7 fruit fly cellular contexts compared by ENCODE assay signal in genomic region chr3R:21605291-21605898, dm6.
TF ChIP-seq lines count a peak whose summit lies in the region.

No protein-coding gene starts in this region.

- no peak for TF ChIP-seq CTCF in whole organism, embryonic (GFP tag; optimal IDR thresholded peaks at IDR 0.05; lab: Kevin White, UChicago)

TF ChIP-seq in Kc167, 6 proteins besides CTCF, POLR2A, EP300 and RAD21:
- TF ChIP-seq h (optimal IDR thresholded peaks at IDR 0.05; lab: Kevin White, UChicago), result no peak
- TF ChIP-seq Myc (optimal IDR thresholded peaks at IDR 0.05; lab: Kevin White, UChicago), result no peak
- peak; percentile 33 for TF ChIP-seq psq (optimal IDR thresholded peaks at IDR 0.05; lab: Kevin White, UChicago)
TF ChIP-seq in Kc167: peak in this region for 1.

TF ChIP-seq in whole organism, 6 proteins besides CTCF, POLR2A, EP300 and RAD21:
- no peak for TF ChIP-seq usp (GFP tag; optimal IDR thresholded peaks at IDR 0.05; lab: Kevin White, UChicago)
- TF ChIP-seq EcR (GFP tag; optimal IDR thresholded peaks at IDR 0.05; lab: Kevin White, UChicago), result peak; percentile 88 to 96
- peak; percentile 75 for TF ChIP-seq Dll (optimal IDR thresholded peaks at IDR 0.05; lab: Kevin White, UChicago)
- TF ChIP-seq CG8478 (optimal IDR thresholded peaks at IDR 0.05; lab: Kevin White, UChicago), result peak; percentile 15
- no peak for TF ChIP-seq pan (optimal IDR thresholded peaks at IDR 0.05; lab: Kevin White, UChicago)
- TF ChIP-seq psq (optimal IDR thresholded peaks at IDR 0.05; lab: Kevin White, UChicago), result peak; percentile 52

TF ChIP-seq in whole organism, adult, 20 proteins besides CTCF, POLR2A, EP300 and RAD21 (continues in another document):
- TF ChIP-seq Clk (GFP tag; optimal IDR thresholded peaks at IDR 0.05; lab: Kevin White, UChicago) (no peak), ovo (GFP tag; optimal IDR thresholded peaks at IDR 0.05; lab: Kevin White, UChicago) (peak; percentile 39), Hr96 (GFP tag; optimal IDR thresholded peaks at IDR 0.05; lab: Kevin White, UChicago) (no peak), Crg-1 (GFP tag; optimal IDR thresholded peaks at IDR 0.05; lab: Kevin White, UChicago) (no peak), CG1620 (GFP tag; optimal IDR thresholded peaks at IDR 0.05; lab: Kevin White, UChicago) (no peak), CG12768 (GFP tag; optimal IDR thresholded peaks at IDR 0.05; lab: Kevin White, UChicago) (peak; percentile 50), toe (GFP tag; optimal IDR thresholded peaks at IDR 0.05; lab: Kevin White, UChicago) (no peak), CG14711 (tag; optimal IDR thresholded peaks at IDR 0.05; lab: Kevin White, UChicago) (no peak), cnc (optimal IDR thresholded peaks at IDR 0.05; lab: Kevin White, UChicago) (no peak), CG33017 (tag; optimal IDR thresholded peaks at IDR 0.05; lab: Kevin White, UChicago) (peak; percentile 52), Mnt (GFP tag; optimal IDR thresholded peaks at IDR 0.05; lab: Kevin White, UChicago) (peak; percentile 82), CG7101 (tag; optimal IDR thresholded peaks at IDR 0.05; lab: Kevin White, UChicago) (no peak), CG5204 (GFP tag; optimal IDR thresholded peaks at IDR 0.05; lab: Kevin White, UChicago) (no peak), cic (GFP tag; optimal IDR thresholded peaks at IDR 0.05; lab: Kevin White, UChicago) (peak; percentile 95), pad (GFP tag; optimal IDR thresholded peaks at IDR 0.05; lab: Kevin White, UChicago) (peak; percentile 98), kay (GFP tag; lab: Kevin White, UChicago; ENCODE audit: borderline replicate concordance) (no peak), bab1 (GFP tag; optimal IDR thresholded peaks at IDR 0.05; lab: Kevin White, UChicago) (no peak)

TF ChIP-seq in whole organism, embryonic, 481 proteins besides CTCF, POLR2A, EP300 and RAD21 (continues in another document):
- no peak for TF ChIP-seq E2f2 (GFP tag; IDR thresholded peaks at IDR 0.05; lab: Robert Waterston, UW)
- no peak for TF ChIP-seq GATAe (GFP tag; conservative IDR thresholded peaks at IDR 0.05; lab: Robert Waterston, UW)
- no peak for TF ChIP-seq CG1529 (GFP tag; optimal IDR thresholded peaks at IDR 0.05; lab: Kevin White, UChicago)
- TF ChIP-seq CG17385 (GFP tag; optimal IDR thresholded peaks at IDR 0.05; lab: Kevin White, UChicago), result peak; percentile 15
- no peak for TF ChIP-seq mld (GFP tag; IDR thresholded peaks at IDR 0.05; lab: Robert Waterston, UW; ENCODE audit: partially characterized antibody)
- no peak for TF ChIP-seq BtbVII (GFP tag; optimal IDR thresholded peaks at IDR 0.05; lab: Kevin White, UChicago)
- no peak for TF ChIP-seq CG30403 (GFP tag; optimal IDR thresholded peaks at IDR 0.05; lab: Kevin White, UChicago)
- TF ChIP-seq Bgb (GFP tag; IDR thresholded peaks at IDR 0.05; lab: Robert Waterston, UW; ENCODE audit: partially characterized antibody), result no peak
- TF ChIP-seq Hr78 (GFP tag; optimal IDR thresholded peaks at IDR 0.05; lab: Kevin White, UChicago), result peak in 1 of 2 experiments; percentile 80
- no peak for TF ChIP-seq HLH54F (GFP tag; optimal IDR thresholded peaks at IDR 0.05; lab: Kevin White, UChicago)
- no peak for TF ChIP-seq CG34376 (GFP tag; optimal IDR thresholded peaks at IDR 0.05; lab: Kevin White, UChicago)
- no peak for TF ChIP-seq pb (GFP tag; optimal IDR thresholded peaks at IDR 0.05; lab: Kevin White, UChicago)
- TF ChIP-seq grn (GFP tag; optimal IDR thresholded peaks at IDR 0.05; lab: Kevin White, UChicago), result no peak
- no peak for TF ChIP-seq wdn (GFP tag; IDR thresholded peaks at IDR 0.05; lab: Robert Waterston, UW)
- TF ChIP-seq CG5245 (GFP tag; optimal IDR thresholded peaks at IDR 0.05; lab: Kevin White, UChicago), result no peak
- peak; percentile 99 for TF ChIP-seq CG15479 (GFP tag; optimal IDR thresholded peaks at IDR 0.05; lab: Kevin White, UChicago)
- no peak for TF ChIP-seq NK7.1 (GFP tag; optimal IDR thresholded peaks at IDR 0.05; lab: Kevin White, UChicago)

TF ChIP-seq in whole organism, prepupa, 60 proteins besides CTCF, POLR2A, EP300 and RAD21 (continues in another document):
- TF ChIP-seq net (GFP tag; optimal IDR thresholded peaks at IDR 0.05; lab: Kevin White, UChicago) (peak; percentile 86), Sox14 (GFP tag; optimal IDR thresholded peaks at IDR 0.05; lab: Kevin White, UChicago) (peak; percentile 65), CG8319 (GFP tag; optimal IDR thresholded peaks at IDR 0.05; lab: Kevin White, UChicago) (peak; percentile 12), CG6276 (GFP tag; optimal IDR thresholded peaks at IDR 0.05; lab: Kevin White, UChicago) (peak; percentile 95), Hr4 (GFP tag; optimal IDR thresholded peaks at IDR 0.05; lab: Kevin White, UChicago) (no peak), Eip78C (GFP tag; lab: Kevin White, UChicago) (peak; percentile 84), Met (GFP tag; optimal IDR thresholded peaks at IDR 0.05; lab: Kevin White, UChicago) (peak; percentile 60), CG34406 (GFP tag; optimal IDR thresholded peaks at IDR 0.05; lab: Kevin White, UChicago) (peak; percentile 69), lz (GFP tag; optimal IDR thresholded peaks at IDR 0.05; lab: Kevin White, UChicago) (no peak), dac (GFP tag; optimal IDR thresholded peaks at IDR 0.05; lab: Kevin White, UChicago) (peak; percentile 64), ss (GFP tag; optimal IDR thresholded peaks at IDR 0.05; lab: Kevin White, UChicago) (peak; percentile 99), vri (GFP tag; optimal IDR thresholded peaks at IDR 0.05; lab: Kevin White, UChicago) (peak; percentile 87), CG8632 (GFP tag; optimal IDR thresholded peaks at IDR 0.05; lab: Kevin White, UChicago) (peak; percentile 64), CG9139 (GFP tag; optimal IDR thresholded peaks at IDR 0.05; lab: Kevin White, UChicago) (peak; percentile 98), fkh (GFP tag; optimal IDR thresholded peaks at IDR 0.05; lab: Kevin White, UChicago) (peak; percentile 62), OdsH (GFP tag; optimal IDR thresholded peaks at IDR 0.05; lab: Kevin White, UChicago) (peak; percentile 30), CG6808 (GFP tag; optimal IDR thresholded peaks at IDR 0.05; lab: Kevin White, UChicago) (peak; percentile 98), esn (GFP tag; optimal IDR thresholded peaks at IDR 0.05; lab: Kevin White, UChicago) (peak; percentile 12)

TF ChIP-seq in whole organism, pupa, 21 proteins besides CTCF, POLR2A, EP300 and RAD21 (continues in another document):
- TF ChIP-seq gl (tag; optimal IDR thresholded peaks at IDR 0.05; lab: Kevin White, UChicago) (peak; percentile 99), Pif1A (GFP tag; optimal IDR thresholded peaks at IDR 0.05; lab: Kevin White, UChicago) (peak; percentile 88), Pif1B (GFP tag; optimal IDR thresholded peaks at IDR 0.05; lab: Kevin White, UChicago) (peak; percentile 88), CG15710 (tag; optimal IDR thresholded peaks at IDR 0.05; lab: Kevin White, UChicago) (peak; percentile 91), D1 (tag; optimal IDR thresholded peaks at IDR 0.05; lab: Kevin White, UChicago) (peak; percentile 1), CG10348 (GFP tag; IDR thresholded peaks at IDR 0.05; lab: Robert Waterston, UW) (no peak), Snoo (tag; optimal IDR thresholded peaks at IDR 0.05; lab: Kevin White, UChicago) (peak; percentile 88), CG34367 (tag; optimal IDR thresholded peaks at IDR 0.05; lab: Kevin White, UChicago) (peak; percentile 90), CG8301 (tag; optimal IDR thresholded peaks at IDR 0.05; lab: Kevin White, UChicago) (peak; percentile 81), CG13204 (GFP tag; optimal IDR thresholded peaks at IDR 0.05; lab: Kevin White, UChicago) (peak; percentile 98), CG8159 (tag; optimal IDR thresholded peaks at IDR 0.05; lab: Kevin White, UChicago) (peak; percentile 84), Ets98B (GFP tag; IDR thresholded peaks at IDR 0.05; lab: Robert Waterston, UW) (no peak), CG4496 (GFP tag; IDR thresholded peaks at IDR 0.05; lab: Robert Waterston, UW) (no peak), CG17806 (tag; optimal IDR thresholded peaks at IDR 0.05; lab: Kevin White, UChicago) (peak; percentile 80), EcR (GFP tag; optimal IDR thresholded peaks at IDR 0.05; lab: Kevin White, UChicago) (peak; percentile 100), fd96Ca (GFP tag; IDR thresholded peaks at IDR 0.05; lab: Robert Waterston, UW) (no peak), CG9948 (tag; optimal IDR thresholded peaks at IDR 0.05; lab: Kevin White, UChicago) (peak; percentile 71), CG14655 (GFP tag; optimal IDR thresholded peaks at IDR 0.05; lab: Kevin White, UChicago) (peak; percentile 84), CG32121 (GFP tag; IDR thresholded peaks at IDR 0.05; lab: Robert Waterston, UW) (no peak), rn (GFP tag; IDR thresholded peaks at IDR 0.05; lab: Robert Waterston, UW) (no peak)

TF ChIP-seq in whole organism, wandering third instar larva, 38 proteins besides CTCF, POLR2A, EP300 and RAD21 (continues in another document):
- peak; percentile 60 for TF ChIP-seq h (GFP tag; optimal IDR thresholded peaks at IDR 0.05; lab: Kevin White, UChicago)
- peak; percentile 94 for TF ChIP-seq Dif (GFP tag; optimal IDR thresholded peaks at IDR 0.05; lab: Kevin White, UChicago; ENCODE audit: partially characterized antibody)
- peak; percentile 9 to 90 for TF ChIP-seq foxo (GFP tag; optimal IDR thresholded peaks at IDR 0.05; lab: Kevin White, UChicago)
- no peak for TF ChIP-seq rgr (GFP tag; optimal IDR thresholded peaks at IDR 0.05; lab: Kevin White, UChicago)
- peak; percentile 74 for TF ChIP-seq sage (GFP tag; optimal IDR thresholded peaks at IDR 0.05; lab: Kevin White, UChicago)
- TF ChIP-seq pan (optimal IDR thresholded peaks at IDR 0.05; lab: Kevin White, UChicago), result no peak
- TF ChIP-seq CG9705 (GFP tag; optimal IDR thresholded peaks at IDR 0.05; lab: Kevin White, UChicago), result no peak
- no peak for TF ChIP-seq N (GFP tag; optimal IDR thresholded peaks at IDR 0.05; lab: Kevin White, UChicago)
- TF ChIP-seq Dfd (GFP tag; optimal IDR thresholded peaks at IDR 0.05; lab: Kevin White, UChicago), result no peak
- TF ChIP-seq Myc (optimal IDR thresholded peaks at IDR 0.05; lab: Kevin White, UChicago), result no peak
- peak; percentile 83 to 93 for TF ChIP-seq dl (GFP tag; optimal IDR thresholded peaks at IDR 0.05; lab: Kevin White, UChicago; ENCODE audit: insufficient read depth in 1 of 2, partially characterized antibody in 2 of 2)
- peak; percentile 46 for TF ChIP-seq brk (GFP tag; optimal IDR thresholded peaks at IDR 0.05; lab: Kevin White, UChicago)
- TF ChIP-seq usp (GFP tag; optimal IDR thresholded peaks at IDR 0.05; lab: Kevin White, UChicago), result no peak
- TF ChIP-seq lola (GFP tag; optimal IDR thresholded peaks at IDR 0.05; lab: Kevin White, UChicago), result no peak
- TF ChIP-seq Hnf4 (GFP tag; optimal IDR thresholded peaks at IDR 0.05; lab: Kevin White, UChicago), result peak; percentile 2
- TF ChIP-seq HLH106 (tag; optimal IDR thresholded peaks at IDR 0.05; lab: Kevin White, UChicago), result no peak
- no peak for TF ChIP-seq OdsH (GFP tag; optimal IDR thresholded peaks at IDR 0.05; lab: Kevin White, UChicago)
- TF ChIP-seq Hr83 (GFP tag; optimal IDR thresholded peaks at IDR 0.05; lab: Kevin White, UChicago; ENCODE audit: poor library complexity, severe bottlenecking), result peak; percentile 54
- TF ChIP-seq Jra (GFP tag; optimal IDR thresholded peaks at IDR 0.05; lab: Kevin White, UChicago), result peak; percentile 42
- peak; percentile 86 for TF ChIP-seq Sp1 (GFP tag; optimal IDR thresholded peaks at IDR 0.05; lab: Kevin White, UChicago)
- TF ChIP-seq Mio (GFP tag; optimal IDR thresholded peaks at IDR 0.05; lab: Kevin White, UChicago), result peak; percentile 62
